Worm (Caenorhabditis elegans) whole organism, young adult: ENCODE results near the gene odr-7.

Experiments
- B0261.1 ChIP-seq: sonication (generic microtip); optimal IDR thresholded peaks from 2 replicates; lab custom pipeline; 2016; ENCODE audit warnings: mild to moderate bottlenecking, missing genetic modification characterization, moderate library complexity, missing compliant biosample characterization
- F39B2.1 ChIP-seq: fragments of 200-800 bp; sonication (Bioruptor generic); IDR thresholded peaks from 2 replicates; pipeline ENCODE4 v1.3.6; 2022; ENCODE audit warnings: missing genetic modification reagents, missing genetic modification characterization, missing compliant biosample characterization
- K11D2.4 ChIP-seq: fragments of 200-800 bp; sonication (Bioruptor generic); IDR thresholded peaks from 2 replicates; pipeline ENCODE4 v1.3.6; 2022; ENCODE audit warnings: missing genetic modification reagents, missing genetic modification characterization, missing compliant biosample characterization
- T26A5.8 ChIP-seq: sonication (generic microtip); optimal IDR thresholded peaks from 2 replicates; lab custom pipeline; 2016; ENCODE audit warnings: missing genetic modification characterization, missing compliant biosample characterization
- Y56A3A.18 ChIP-seq: fragments of 200-800 bp; sonication (Bioruptor generic); IDR thresholded peaks from 2 replicates; pipeline ENCODE4 v1.3.6; 2022; ENCODE audit warnings: missing genetic modification reagents, missing genetic modification characterization, missing compliant biosample characterization
- Y79H2A.3 ChIP-seq: fragments of 200-800 bp; sonication (Bioruptor generic); conservative IDR thresholded peaks from 2 replicates; pipeline ENCODE4 v1.3.6; 2022; ENCODE audit warnings: missing genetic modification reagents, missing genetic modification characterization, missing compliant biosample characterization
- akir-1 ChIP-seq: fragments of 200-800 bp; sonication (Bioruptor generic); optimal IDR thresholded peaks from 2 replicates; lab custom pipeline; 2018; ENCODE audit warnings: mild to moderate bottlenecking, missing genetic modification characterization, moderate library complexity, missing compliant biosample characterization
- aptf-2 ChIP-seq: fragments of 200-800 bp; sonication (Bioruptor generic); conservative IDR thresholded peaks from 2 replicates; pipeline ENCODE4 v1.3.6; 2022; ENCODE audit warnings: missing genetic modification reagents, missing genetic modification characterization, missing compliant biosample characterization
- atf-7 ChIP-seq: sonication (generic microtip); optimal IDR thresholded peaks from 2 replicates; lab custom pipeline; 2017; ENCODE audit warnings: mild to moderate bottlenecking, missing genetic modification characterization, missing compliant biosample characterization
- attf-6 ChIP-seq: fragments of 200-800 bp; sonication (Bioruptor generic); IDR thresholded peaks from 2 replicates; pipeline ENCODE4 v1.3.6; 2022; ENCODE audit warnings: missing genetic modification reagents, missing genetic modification characterization, missing compliant biosample characterization
- cebp-1 ChIP-seq, 2 experiments: fragments of 200-800 bp in 1 of 2; sonication (Bioruptor generic) in 1 of 2; sonication (generic microtip) in 1 of 2; IDR thresholded peaks in 1 of 2; optimal IDR thresholded peaks in 1 of 2; 2 replicates each; pipeline versions ENCODE4 v1.3.6 to Lab custom; 2017 to 2022; ENCODE audit warnings: missing compliant biosample characterization in 2 of 2, missing genetic modification characterization in 2 of 2, mild to moderate bottlenecking in 1 of 2, missing genetic modification reagents in 1 of 2, moderate library complexity in 1 of 2
- ceh-79 ChIP-seq: sonication (generic microtip); optimal IDR thresholded peaks from 2 replicates; lab custom pipeline; 2017; ENCODE audit warnings: mild to moderate bottlenecking, missing genetic modification characterization, missing compliant biosample characterization
- die-1 ChIP-seq: sonication (generic microtip); optimal IDR thresholded peaks from 2 replicates; lab custom pipeline; 2016; ENCODE audit warnings: missing genotype, mild to moderate bottlenecking, missing genetic modification characterization, missing compliant biosample characterization
- dox-1 ChIP-seq: fragments of 200-800 bp; sonication (Bioruptor generic); IDR thresholded peaks from 2 replicates; pipeline ENCODE4 v1.3.6; 2022; ENCODE audit warnings: missing genetic modification reagents, missing genetic modification characterization, missing compliant biosample characterization
- efl-1 ChIP-seq: fragments of 150-350 bp; optimal IDR thresholded peaks from 2 replicates; lab custom pipeline; 2014; ENCODE audit warnings: missing biosample characterization, missing genetic modification reagents, missing genetic modification characterization
- egl-18 ChIP-seq: fragments of 200-800 bp; sonication (Bioruptor generic); IDR thresholded peaks from 2 replicates; pipeline ENCODE4 v1.3.6; 2022; ENCODE audit warnings: missing genetic modification reagents, missing genetic modification characterization, missing compliant biosample characterization
- egl-44 ChIP-seq: fragments of 200-800 bp; sonication (Bioruptor generic); IDR thresholded peaks from 2 replicates; pipeline ENCODE4 v1.3.6; 2022; ENCODE audit warnings: missing genetic modification reagents, missing genetic modification characterization, missing compliant biosample characterization
- egrh-3 ChIP-seq: fragments of 200-800 bp; sonication (Bioruptor generic); IDR thresholded peaks from 2 replicates; pipeline ENCODE4 v1.3.6; 2022; ENCODE audit warnings: missing genetic modification reagents, missing genetic modification characterization, missing compliant biosample characterization
- hmg-1.2 ChIP-seq: fragments of 200-800 bp; sonication (Bioruptor generic); IDR thresholded peaks from 2 replicates; pipeline ENCODE4 v1.3.6; 2022; ENCODE audit warnings: missing genetic modification reagents, missing genetic modification characterization, missing compliant biosample characterization
- lag-1 ChIP-seq: fragments of 200-800 bp; sonication (Bioruptor generic); IDR thresholded peaks from 2 replicates; pipeline ENCODE4 v1.3.6; 2022; ENCODE audit warnings: missing genetic modification reagents, missing genetic modification characterization, missing compliant biosample characterization
- let-526 ChIP-seq: fragments of 200-800 bp; sonication (Bioruptor generic); IDR thresholded peaks from 2 replicates; pipeline ENCODE4 v1.3.6; 2022; ENCODE audit warnings: missing genetic modification reagents, missing genetic modification characterization, missing compliant biosample characterization
- lin-35 ChIP-seq, 3 experiments: fragments of 150-350 bp in 2 of 3; sonication (generic microtip) in 1 of 3; optimal IDR thresholded peaks; 2 replicates each; lab custom pipeline; 2014 to 2018; ENCODE audit warnings: missing biosample characterization in 3 of 3, missing genetic modification characterization in 3 of 3, missing genetic modification reagents in 3 of 3
- lin-40 ChIP-seq: sonication (generic microtip); optimal IDR thresholded peaks from 2 replicates; lab custom pipeline; 2016; ENCODE audit warnings: missing genetic modification characterization, mild to moderate bottlenecking, missing compliant biosample characterization, missing genotype, missing genetic modification reagents
- lsl-1 ChIP-seq: fragments of 200-800 bp; sonication (Bioruptor generic); optimal IDR thresholded peaks from 2 replicates; lab custom pipeline; 2018; ENCODE audit warnings: mild to moderate bottlenecking, missing genetic modification characterization, moderate library complexity, missing compliant biosample characterization
- madf-10 ChIP-seq: sonication (generic microtip); optimal IDR thresholded peaks from 2 replicates; lab custom pipeline; 2016; ENCODE audit warnings: mild to moderate bottlenecking, missing genetic modification characterization, missing compliant biosample characterization
- madf-3 ChIP-seq: fragments of 200-800 bp; sonication (Bioruptor generic); IDR thresholded peaks from 2 replicates; pipeline ENCODE4 v1.3.6; 2022; ENCODE audit warnings: missing genetic modification reagents, missing genetic modification characterization, missing compliant biosample characterization
- madf-6 ChIP-seq: fragments of 200-800 bp; sonication (Bioruptor generic); IDR thresholded peaks from 2 replicates; pipeline ENCODE4 v1.3.6; 2022; ENCODE audit warnings: missing genetic modification reagents, missing genetic modification characterization, missing compliant biosample characterization
- madf-8 ChIP-seq: fragments of 200-800 bp; sonication (Bioruptor generic); conservative IDR thresholded peaks from 2 replicates; pipeline ENCODE4 v1.3.6; 2022; ENCODE audit warnings: missing genetic modification reagents, missing genetic modification characterization, missing compliant biosample characterization
- nfyb-1 ChIP-seq: fragments of 200-800 bp; sonication (Bioruptor generic); IDR thresholded peaks from 2 replicates; pipeline ENCODE4 v1.3.6; 2022; ENCODE audit warnings: missing genetic modification reagents, missing genetic modification characterization, missing compliant biosample characterization
- nhr-120 ChIP-seq: fragments of 200-800 bp; sonication (Bioruptor generic); IDR thresholded peaks from 2 replicates; pipeline ENCODE4 v1.3.6; 2022; ENCODE audit warnings: missing genetic modification characterization, missing compliant biosample characterization
- nhr-90 ChIP-seq: sonication (generic microtip); optimal IDR thresholded peaks from 2 replicates; lab custom pipeline; 2016; ENCODE audit warnings: missing genotype, mild to moderate bottlenecking, missing genetic modification characterization, missing compliant biosample characterization
- rec-8 ChIP-seq, 2 experiments: sonication (generic microtip); optimal IDR thresholded peaks; 2 replicates each; lab custom pipeline; 2016; ENCODE audit warnings: mild to moderate bottlenecking in 2 of 2, missing genetic modification characterization in 2 of 2, missing genetic modification reagents in 2 of 2, missing genotype in 2 of 2, missing biosample characterization in 1 of 2, missing compliant biosample characterization in 1 of 2, moderate library complexity in 1 of 2
- repo-1 ChIP-seq: sonication (generic microtip); optimal IDR thresholded peaks from 2 replicates; lab custom pipeline; 2017; ENCODE audit warnings: mild to moderate bottlenecking, missing genetic modification characterization, missing compliant biosample characterization
- rpc-1 ChIP-seq, 2 experiments: fragments of 150-350 bp in 1 of 2; sonication (generic microtip) in 1 of 2; optimal IDR thresholded peaks; 2 replicates each; lab custom pipeline; 2014 to 2018; ENCODE audit warnings: missing biosample characterization in 1 of 2, missing genetic modification characterization in 1 of 2, missing genetic modification reagents in 1 of 2, missing genotype in 1 of 2
- snpc-4 ChIP-seq, 5 experiments: fragments of 150-350 bp in 1 of 5; sonication (generic microtip) in 4 of 5; optimal IDR thresholded peaks; 2 replicates each; lab custom pipeline; 2014 to 2018; ENCODE audit warnings: missing genetic modification characterization in 5 of 5, missing biosample characterization in 3 of 5, antibody characterized with exemption in 2 of 5, mild to moderate bottlenecking in 2 of 5, missing compliant biosample characterization in 2 of 5, missing genotype in 2 of 5, moderate library complexity in 2 of 5, missing genetic modification reagents in 1 of 5
- somi-1 ChIP-seq: fragments of 200-800 bp; sonication (Bioruptor generic); optimal IDR thresholded peaks from 2 replicates; lab custom pipeline; 2018; ENCODE audit warnings: mild to moderate bottlenecking, missing genetic modification characterization, missing compliant biosample characterization
- tbx-9 ChIP-seq: sonication (generic microtip); optimal IDR thresholded peaks from 2 replicates; lab custom pipeline; 2016; ENCODE audit warnings: borderline replicate concordance, missing genetic modification characterization, inconsistent platforms, missing compliant biosample characterization
- xnd-1 ChIP-seq: sonication (generic microtip); optimal IDR thresholded peaks from 2 replicates; lab custom pipeline; 2016; ENCODE audit warnings: missing genotype, missing genetic modification reagents, missing genetic modification characterization, missing compliant biosample characterization
- ztf-18 ChIP-seq: sonication (generic microtip); optimal IDR thresholded peaks from 2 replicates; lab custom pipeline; 2016; ENCODE audit warnings: missing genotype, mild to moderate bottlenecking, missing genetic modification characterization, missing compliant biosample characterization
- ztf-26 ChIP-seq: sonication (generic microtip); optimal IDR thresholded peaks from 2 replicates; lab custom pipeline; 2017; ENCODE audit warnings: missing genetic modification characterization, missing compliant biosample characterization

odr-7 gene

ce11 chrX:12430309-12430708 is 31.1 kb downstream of the odr-7 start, which contains the start of gene med-1:
Gene med-1 (plus strand): TSS chrX:12430609.
- TF ChIP-seq lsl-1 (GFP tag; lab: Kevin White, UChicago) (no peak), B0261.1 (tag; lab: Kevin White, UChicago) (no peak), attf-6 (GFP tag; lab: Robert Waterston, UW) (no peak)

ce11 chrX:12425427-12425826 is 36.0 kb downstream of the odr-7 start, which contains the start of gene T24D3.2:
Gene T24D3.2 (plus strand): TSS chrX:12425730.
- TF ChIP-seq egl-18 (GFP tag; lab: Robert Waterston, UW) (no peak), die-1 (peak; percentile 42), T26A5.8 (tag; lab: Kevin White, UChicago) (no peak), K11D2.4 (0 out of 2 replicates have a peak, but pooled peaks have one; percentile 40), lin-40 (tag; lab: Kevin White, UChicago) (peak; percentile 79), somi-1 (GFP tag; lab: Kevin White, UChicago) (peak; percentile 69), nhr-120 (no peak), ztf-26 (tag; lab: Kevin White, UChicago) (peak; percentile 63), tbx-9 (no peak), madf-8 (GFP tag; lab: Robert Waterston, UW) (no peak)

ce11 chrX:12422580-12422979 is 38.9 kb downstream of the odr-7 start:
- no peak for TF ChIP-seq efl-1
- no peak for TF ChIP-seq cebp-1 (GFP tag; IDR thresholded peaks at IDR 0.05; lab: Robert Waterston, UW)
- TF ChIP-seq cebp-1 (tag; optimal IDR thresholded peaks at IDR 0.05; lab: Kevin White, UChicago) = no peak
- TF ChIP-seq somi-1 (GFP tag; lab: Kevin White, UChicago) = peak; percentile 30
- no peak for TF ChIP-seq egl-44 (GFP tag; lab: Robert Waterston, UW)
- TF ChIP-seq ceh-79 (tag; lab: Kevin White, UChicago) = no peak
- no peak for TF ChIP-seq akir-1 (GFP tag; lab: Kevin White, UChicago)
- TF ChIP-seq lin-40 (tag; lab: Kevin White, UChicago) = peak; percentile 47
- no peak for TF ChIP-seq lag-1 (GFP tag; lab: Robert Waterston, UW)
- TF ChIP-seq dox-1 (GFP tag; lab: Robert Waterston, UW) = no peak
- no peak for TF ChIP-seq nfyb-1 (GFP tag; lab: Robert Waterston, UW)
- TF ChIP-seq repo-1 (tag; lab: Kevin White, UChicago) = no peak
- TF ChIP-seq Y79H2A.3 (GFP tag; lab: Robert Waterston, UW) = no peak
- TF ChIP-seq atf-7 (tag; lab: Kevin White, UChicago) = no peak

ce11 chrX:12415832-12416231 is 45.6 kb downstream of the odr-7 start:
- TF ChIP-seq xnd-1 (tag; lab: Kevin White, UChicago) = no peak
- no peak for TF ChIP-seq rec-8 (tag; optimal IDR thresholded peaks at IDR 0.05; lab: Kevin White, UChicago)
- TF ChIP-seq F39B2.1 = no peak
- TF ChIP-seq hmg-1.2 (GFP tag; lab: Robert Waterston, UW) = no peak
- TF ChIP-seq ztf-18 (tag; lab: Kevin White, UChicago) = no peak
- no peak for TF ChIP-seq snpc-4 (GFP tag; optimal IDR thresholded peaks at IDR 0.05; lab: Kevin White, UChicago)
- TF ChIP-seq snpc-4 (tag; optimal IDR thresholded peaks at IDR 0.05; lab: Kevin White, UChicago) = no peak
- TF ChIP-seq rpc-1 (optimal IDR thresholded peaks at IDR 0.05; lab: Kevin White, UChicago) = no peak
- no peak for TF ChIP-seq rpc-1 (tag; optimal IDR thresholded peaks at IDR 0.05; lab: Kevin White, UChicago)
- no peak for TF ChIP-seq lin-35 (GFP tag; optimal IDR thresholded peaks at IDR 0.05; lab: Kevin White, UChicago)
- no peak for TF ChIP-seq Y56A3A.18 (GFP tag; lab: Robert Waterston, UW)
- no peak for TF ChIP-seq dox-1 (GFP tag; lab: Robert Waterston, UW)
- TF ChIP-seq let-526 (GFP tag; lab: Robert Waterston, UW) = no peak
- no peak for TF ChIP-seq aptf-2 (GFP tag; lab: Robert Waterston, UW)
- no peak for TF ChIP-seq nhr-90 (tag; lab: Kevin White, UChicago)
- TF ChIP-seq madf-10 (tag; lab: Kevin White, UChicago) = no peak
- TF ChIP-seq egrh-3 = no peak
- TF ChIP-seq madf-3 (GFP tag; lab: Robert Waterston, UW) = no peak
- TF ChIP-seq madf-6 (GFP tag; lab: Robert Waterston, UW) = no peak
- TF ChIP-seq, all 124 proteins: peak for 0
